Worm (Caenorhabditis elegans): Measurements from ENCODE around the gene C30A5.16.

DNA sequence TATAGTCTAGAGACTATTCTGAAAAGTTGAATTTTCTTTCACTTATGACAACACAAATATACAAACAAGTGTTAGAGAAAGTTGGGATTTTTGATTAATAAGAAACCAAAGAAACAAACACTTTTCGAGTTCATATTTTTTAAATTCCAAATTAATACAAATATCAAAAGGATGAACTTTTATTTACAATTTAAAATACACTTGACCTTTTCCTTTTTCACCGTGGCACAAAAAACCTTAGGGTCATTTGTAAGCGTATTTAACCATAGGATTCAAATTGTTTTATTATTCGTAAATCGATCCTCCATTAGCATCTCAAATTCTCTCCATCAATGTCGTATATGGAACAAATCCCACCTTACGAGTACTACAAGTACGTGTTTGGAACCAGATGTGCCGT, 17.9 kb downstream of the C30A5.16 start, which contains the start of gene C02F5.5:
- TF ChIP-seq ama-1 (optimal IDR thresholded peaks at IDR 0.05) (no peak), flt-1 (GFP tag; IDR thresholded peaks at IDR 0.05) (no peak), hmbx-1 (tag; optimal IDR thresholded peaks at IDR 0.05) (no peak), tbx-11 (GFP tag; IDR thresholded peaks at IDR 0.05) (no peak), ceh-13 (GFP tag; optimal IDR thresholded peaks at IDR 0.05) (no peak), tbx-37 (GFP tag; conservative IDR thresholded peaks at IDR 0.05) (no peak), aly-1 (tag; optimal IDR thresholded peaks at IDR 0.05) (no peak), scrt-1 (GFP tag; IDR thresholded peaks at IDR 0.05) (no peak), F13C5.2 (tag; optimal IDR thresholded peaks at IDR 0.05) (no peak)
